Fruit fly (Drosophila melanogaster) whole organism, embryonic: ENCODE results near the gene eco.

ENCODE experiments used
- Antp ChIP-seq: fragments of 200-800 bp; sonication (Bioruptor generic); optimal IDR thresholded peaks from 3 replicates; lab custom pipeline; 2016; ENCODE audit warnings: missing biosample characterization, missing genetic modification characterization
- Bdp1 ChIP-seq: fragments of 200-800 bp; sonication (Bioruptor generic); optimal IDR thresholded peaks from 3 replicates; lab custom pipeline; 2016; ENCODE audit warnings: missing biosample characterization, missing genetic modification characterization
- BtbVII ChIP-seq: fragments of 200-800 bp; sonication (Bioruptor generic); optimal IDR thresholded peaks from 3 replicates; lab custom pipeline; 2017; ENCODE audit warnings: missing biosample characterization, mild to moderate bottlenecking, missing genetic modification characterization
- CG10321 ChIP-seq: fragments of 200-800 bp; sonication (Bioruptor generic); IDR thresholded peaks from 2 replicates; pipeline ENCODE4 v1.3.6; 2022; ENCODE audit warnings: missing biosample characterization, missing genetic modification characterization
- CG10462 ChIP-seq: fragments of 200-800 bp; sonication (Bioruptor generic); optimal IDR thresholded peaks from 2 replicates; lab custom pipeline; 2016; ENCODE audit warnings: missing biosample characterization, missing genetic modification characterization
- CG10543 ChIP-seq: fragments of 200-800 bp; sonication (Bioruptor generic); optimal IDR thresholded peaks from 3 replicates; lab custom pipeline; 2017; ENCODE audit warnings: missing biosample characterization, mild to moderate bottlenecking, missing genetic modification characterization, moderate library complexity
- CG11085 ChIP-seq: fragments of 200-800 bp; sonication (Bioruptor generic); IDR thresholded peaks from 2 replicates; pipeline ENCODE4 v1.3.6; 2022; ENCODE audit warnings: missing biosample characterization, missing genetic modification characterization
- CG15011 ChIP-seq: fragments of 200-800 bp; sonication (Bioruptor generic); optimal IDR thresholded peaks from 3 replicates; lab custom pipeline; 2018; ENCODE audit warnings: missing biosample characterization, mild to moderate bottlenecking, missing genetic modification characterization
- CG1603 ChIP-seq: fragments of 200-800 bp; sonication (Bioruptor generic); optimal IDR thresholded peaks from 2 replicates; lab custom pipeline; 2019; ENCODE audit warnings: missing biosample characterization, mild to moderate bottlenecking, missing genetic modification characterization, moderate library complexity
- CG16815 ChIP-seq: fragments of 200-800 bp; sonication (Bioruptor generic); optimal IDR thresholded peaks from 3 replicates; lab custom pipeline; 2017; ENCODE audit warnings: missing biosample characterization, mild to moderate bottlenecking, missing genetic modification characterization
- CG17328 ChIP-seq: fragments of 200-800 bp; sonication (Bioruptor generic); IDR thresholded peaks from 2 replicates; pipeline ENCODE4 v1.3.6; 2022; ENCODE audit warnings: missing biosample characterization, missing genetic modification characterization
- CG18599 ChIP-seq: fragments of 200-800 bp; sonication (Bioruptor generic); optimal IDR thresholded peaks from 3 replicates; lab custom pipeline; 2017; ENCODE audit warnings: missing biosample characterization, missing genetic modification characterization, mild to moderate bottlenecking, moderate library complexity, missing genetic modification reagents
- CG30431 ChIP-seq: fragments of 200-800 bp; sonication (Bioruptor generic); optimal IDR thresholded peaks from 2 replicates; lab custom pipeline; 2017; ENCODE audit warnings: missing biosample characterization, missing genetic modification characterization
- CG3407 ChIP-seq: fragments of 200-800 bp; sonication (Bioruptor generic); optimal IDR thresholded peaks from 2 replicates; lab custom pipeline; 2018; ENCODE audit warnings: missing biosample characterization, mild to moderate bottlenecking, missing genetic modification characterization
- CG4424 ChIP-seq: fragments of 200-800 bp; sonication (Bioruptor generic); optimal IDR thresholded peaks from 3 replicates; lab custom pipeline; 2016; ENCODE audit warnings: missing biosample characterization, missing genetic modification characterization
- CG6791 ChIP-seq: fragments of 200-800 bp; sonication (Bioruptor generic); IDR thresholded peaks from 3 replicates; pipeline ENCODE4 v1.3.6; 2022; ENCODE audit warnings: missing biosample characterization, missing genetic modification characterization; ENCODE audit not compliant: partially characterized antibody
- CG6813 ChIP-seq: fragments of 200-800 bp; sonication (Bioruptor generic); optimal IDR thresholded peaks from 2 replicates; lab custom pipeline; 2017; ENCODE audit warnings: missing biosample characterization, missing genetic modification characterization, mild to moderate bottlenecking, moderate library complexity, missing genetic modification reagents
- CG8359 ChIP-seq: fragments of 200-800 bp; sonication (Bioruptor generic); optimal IDR thresholded peaks from 2 replicates; lab custom pipeline; 2017; ENCODE audit warnings: missing biosample characterization, mild to moderate bottlenecking, missing genetic modification characterization, borderline replicate concordance
- CrebB ChIP-seq: fragments of 200-800 bp; sonication (Bioruptor generic); optimal IDR thresholded peaks from 3 replicates; lab custom pipeline; 2018; ENCODE audit warnings: missing biosample characterization, mild to moderate bottlenecking, missing genetic modification characterization
- D19A ChIP-seq: fragments of 200-800 bp; optimal IDR thresholded peaks from 3 replicates; lab custom pipeline; 2019; ENCODE audit warnings: missing biosample characterization, mild to moderate bottlenecking, missing genetic modification characterization, moderate library complexity
- Dek ChIP-seq: fragments of 200-800 bp; sonication (Bioruptor generic); optimal IDR thresholded peaks from 3 replicates; lab custom pipeline; 2019; ENCODE audit warnings: missing biosample characterization, mild to moderate bottlenecking, missing genetic modification characterization, moderate library complexity
- Dip2 ChIP-seq: fragments of 200-800 bp; sonication (Bioruptor generic); IDR thresholded peaks from 2 replicates; pipeline ENCODE4 v1.3.6; 2022; ENCODE audit warnings: missing biosample characterization, missing genetic modification characterization
- Dll ChIP-seq: fragments of 200-800 bp; sonication (Bioruptor generic); IDR thresholded peaks from 4 replicates; pipeline ENCODE4 v1.3.6; 2022; ENCODE audit warnings: missing biosample characterization, missing genetic modification characterization; ENCODE audit not compliant: partially characterized antibody
- HLH3B ChIP-seq: fragments of 200-800 bp; sonication (Bioruptor generic); IDR thresholded peaks from 2 replicates; pipeline ENCODE4 v1.3.6; 2022; ENCODE audit warnings: missing biosample characterization, missing genetic modification characterization
- HLH4C ChIP-seq: fragments of 200-800 bp; sonication (Bioruptor generic); IDR thresholded peaks from 3 replicates; pipeline ENCODE4 v1.3.6; 2022; ENCODE audit warnings: missing biosample characterization, missing genetic modification characterization; ENCODE audit not compliant: partially characterized antibody
- Ptx1 ChIP-seq: fragments of 200-800 bp; sonication (Bioruptor generic); IDR thresholded peaks from 2 replicates; pipeline ENCODE4 v1.3.6; 2022; ENCODE audit warnings: missing biosample characterization, missing genetic modification characterization
- Rfx ChIP-seq: fragments of 200-800 bp; sonication (Bioruptor generic); IDR thresholded peaks from 2 replicates; pipeline ENCODE4 v1.3.6; 2022; ENCODE audit warnings: missing biosample characterization, missing genetic modification characterization
- Sry-β ChIP-seq: fragments of 200-800 bp; sonication (Bioruptor generic); optimal IDR thresholded peaks from 2 replicates; lab custom pipeline; 2018; ENCODE audit warnings: missing biosample characterization, mild to moderate bottlenecking, missing genetic modification characterization, moderate library complexity
- Trl ChIP-seq, 3 experiments: fragments of >200 bp in 2 of 3; fragments of 200-800 bp in 1 of 3; sonication (Bioruptor generic) in 1 of 3; optimal IDR thresholded peaks; 2 replicates in 1 of 3; 3 replicates in 2 of 3; lab custom pipeline; 2016 to 2017; ENCODE audit warnings: missing biosample characterization in 1 of 3, missing genetic modification characterization in 1 of 3
- Usf ChIP-seq: fragments of 200-800 bp; sonication (Bioruptor generic); optimal IDR thresholded peaks from 2 replicates; lab custom pipeline; 2017; ENCODE audit warnings: missing genotype, missing biosample characterization, missing genetic modification characterization
- da ChIP-seq: fragments of 200-800 bp; sonication (Bioruptor generic); optimal IDR thresholded peaks from 2 replicates; lab custom pipeline; 2016; ENCODE audit warnings: missing biosample characterization, missing genetic modification characterization
- esg ChIP-seq: fragments of 200-800 bp; sonication (Bioruptor generic); conservative IDR thresholded peaks from 2 replicates; pipeline ENCODE4 v1.3.6; 2022; ENCODE audit warnings: missing biosample characterization, missing genetic modification characterization
- gcm2 ChIP-seq: fragments of 200-800 bp; sonication (Bioruptor generic); optimal IDR thresholded peaks from 2 replicates; lab custom pipeline; 2016; ENCODE audit warnings: missing biosample characterization, missing genetic modification characterization
- gfzf ChIP-seq: fragments of 200-800 bp; sonication (Bioruptor generic); optimal IDR thresholded peaks from 2 replicates; lab custom pipeline; 2016; ENCODE audit warnings: missing biosample characterization, mild to moderate bottlenecking, missing genetic modification characterization, moderate library complexity
- jumu ChIP-seq: fragments of 200-800 bp; sonication (Bioruptor generic); optimal IDR thresholded peaks from 3 replicates; lab custom pipeline; 2016; ENCODE audit warnings: missing biosample characterization, missing genetic modification characterization
- kah ChIP-seq: fragments of 200-800 bp; sonication (Bioruptor generic); optimal IDR thresholded peaks from 2 replicates; lab custom pipeline; 2018; ENCODE audit warnings: missing biosample characterization, mild to moderate bottlenecking, missing genetic modification characterization
- lab ChIP-seq: fragments of 200-800 bp; sonication (Bioruptor generic); optimal IDR thresholded peaks from 3 replicates; lab custom pipeline; 2017; ENCODE audit warnings: missing biosample characterization, missing genetic modification characterization, mild to moderate bottlenecking, moderate library complexity, missing genetic modification reagents
- nau ChIP-seq: fragments of 200-800 bp; sonication (Bioruptor generic); optimal IDR thresholded peaks from 3 replicates; lab custom pipeline; 2017; ENCODE audit warnings: missing biosample characterization, mild to moderate bottlenecking, missing genetic modification characterization, missing genetic modification reagents
- nerfin-2 ChIP-seq: fragments of 200-800 bp; sonication (Bioruptor generic); IDR thresholded peaks from 2 replicates; pipeline ENCODE4 v1.3.6; 2022; ENCODE audit warnings: missing biosample characterization, missing genetic modification characterization; ENCODE audit not compliant: partially characterized antibody
- pnt ChIP-seq: fragments of 200-800 bp; sonication (Bioruptor generic); optimal IDR thresholded peaks from 3 replicates; lab custom pipeline; 2016; ENCODE audit warnings: missing biosample characterization, missing genetic modification characterization
- pros ChIP-seq: fragments of 200-800 bp; sonication (Bioruptor generic); optimal IDR thresholded peaks from 3 replicates; lab custom pipeline; 2019; ENCODE audit warnings: missing biosample characterization, mild to moderate bottlenecking, missing genetic modification characterization, moderate library complexity
- sens-2 ChIP-seq: fragments of 200-800 bp; sonication (Bioruptor generic); IDR thresholded peaks from 2 replicates; pipeline ENCODE4 v1.3.6; 2022; ENCODE audit warnings: missing biosample characterization, missing genetic modification characterization
- seq ChIP-seq: fragments of 200-800 bp; sonication (Bioruptor generic); IDR thresholded peaks from 2 replicates; pipeline ENCODE4 v1.3.6; 2022; ENCODE audit warnings: missing biosample characterization, missing genetic modification characterization
- sim ChIP-seq: fragments of 200-800 bp; sonication (Bioruptor generic); IDR thresholded peaks from 2 replicates; pipeline ENCODE4 v1.3.6; 2022; ENCODE audit warnings: missing biosample characterization, missing genetic modification characterization
- slou ChIP-seq: fragments of 200-800 bp; sonication (Bioruptor generic); optimal IDR thresholded peaks from 3 replicates; lab custom pipeline; 2016; ENCODE audit warnings: missing biosample characterization, missing genetic modification characterization
- stwl ChIP-seq: fragments of 200-800 bp; sonication (Bioruptor generic); optimal IDR thresholded peaks from 3 replicates; lab custom pipeline; 2018; ENCODE audit warnings: missing biosample characterization, mild to moderate bottlenecking, missing genetic modification characterization, moderate library complexity
- tll ChIP-seq, 2 experiments: fragments of 200-800 bp in 1 of 2; fragments of >200 bp in 1 of 2; sonication (Bioruptor generic) in 1 of 2; optimal IDR thresholded peaks; 2 replicates each; lab custom pipeline; 2017 to 2019; ENCODE audit warnings: missing biosample characterization in 2 of 2, missing genetic modification characterization in 2 of 2, mild to moderate bottlenecking in 1 of 2, moderate library complexity in 1 of 2
- tna ChIP-seq: fragments of 200-800 bp; sonication (Bioruptor generic); IDR thresholded peaks from 2 replicates; pipeline ENCODE4 v1.3.6; 2022; ENCODE audit warnings: missing biosample characterization, missing genetic modification characterization; ENCODE audit not compliant: partially characterized antibody
- ttk ChIP-seq: fragments of 200-800 bp; sonication (Bioruptor generic); IDR thresholded peaks from 2 replicates; pipeline ENCODE4 v2.1.2; 2022; ENCODE audit warnings: missing biosample characterization, missing genetic modification characterization

eco gene

DNA sequence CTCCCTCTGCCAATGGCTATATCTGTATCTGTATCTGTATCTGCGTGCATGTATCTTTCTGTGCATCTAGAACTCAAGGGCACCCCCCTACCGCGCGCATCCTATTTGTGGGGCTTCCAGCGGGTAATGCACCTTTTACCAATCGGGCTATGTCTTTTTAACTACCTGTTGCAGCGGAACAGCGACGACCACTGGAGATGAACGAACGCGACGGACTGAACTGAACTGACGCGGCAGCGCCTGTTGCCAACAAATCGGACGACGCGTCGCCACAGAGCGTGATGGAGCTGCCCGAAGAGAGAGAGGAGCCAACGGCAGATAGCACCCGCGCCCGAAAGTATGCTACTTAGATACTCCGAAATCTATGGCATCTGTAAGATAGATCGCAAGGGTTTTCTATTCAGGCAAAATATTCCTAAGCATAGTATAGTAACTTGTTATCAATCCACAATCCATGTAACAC lies 5.9 kb upstream of the eco start, which contains the start of gene Cln7 (continued):
- TF ChIP-seq Dek (tag; lab: Kevin White, UChicago): no peak
- peak; percentile 11 for TF ChIP-seq BtbVII (GFP tag; lab: Kevin White, UChicago)
- peak; percentile 14 for TF ChIP-seq jumu (GFP tag; lab: Kevin White, UChicago)
- no peak for TF ChIP-seq CG30431 (GFP tag; lab: Kevin White, UChicago)
- no peak for TF ChIP-seq stwl (tag; lab: Kevin White, UChicago)
- peak; percentile 57; the same call in 1 of the 2 replicates for TF ChIP-seq tna (GFP tag; lab: Robert Waterston, UW)
- TF ChIP-seq D19A (tag; lab: Kevin White, UChicago): peak; percentile 28
- TF ChIP-seq CG4424: no peak
- no peak for TF ChIP-seq gcm2 (GFP tag; lab: Kevin White, UChicago)
- peak; percentile 64 for TF ChIP-seq pros (GFP tag; lab: Kevin White, UChicago)
- TF ChIP-seq Sry-β (GFP tag; lab: Kevin White, UChicago): no peak
- TF ChIP-seq tll (GFP tag; optimal IDR thresholded peaks at IDR 0.05; lab: Kevin White, UChicago): no peak
- TF ChIP-seq CG17328 (GFP tag; lab: Robert Waterston, UW): no peak
- TF ChIP-seq lab (GFP tag; lab: Kevin White, UChicago): peak; percentile 59
- no peak for TF ChIP-seq sens-2 (GFP tag; lab: Robert Waterston, UW)
- TF ChIP-seq CG6813 (GFP tag; lab: Kevin White, UChicago): peak; percentile 14
- peak; percentile 0 for TF ChIP-seq gfzf (GFP tag; lab: Kevin White, UChicago)
- TF ChIP-seq HLH3B (GFP tag; lab: Robert Waterston, UW): peak; percentile 49; the same call in 1 of the 2 replicates
- no peak for TF ChIP-seq Antp (GFP tag; lab: Kevin White, UChicago)
- TF ChIP-seq CG10543 (GFP tag; lab: Kevin White, UChicago): peak; percentile 56
- no peak for TF ChIP-seq CG10462 (GFP tag; lab: Kevin White, UChicago)
- TF ChIP-seq CG8359 (GFP tag; lab: Kevin White, UChicago): peak; percentile 2
- peak; percentile 25; the same call in 1 of the 2 replicates for TF ChIP-seq seq (GFP tag; lab: Robert Waterston, UW)
- peak; percentile 31 for TF ChIP-seq CG18599 (GFP tag; lab: Kevin White, UChicago)
- TF ChIP-seq Trl (optimal IDR thresholded peaks at IDR 0.05; lab: Kevin White, UChicago): peak; percentile 62 to 70
- TF ChIP-seq Trl (GFP tag; optimal IDR thresholded peaks at IDR 0.05; lab: Kevin White, UChicago): peak; percentile 19
- TF ChIP-seq CrebB (tag; lab: Kevin White, UChicago): peak; percentile 63
- TF ChIP-seq CG16815 (GFP tag; lab: Kevin White, UChicago): no peak
- TF ChIP-seq CG10321: no peak
- no peak for TF ChIP-seq Usf (GFP tag; lab: Kevin White, UChicago)
- TF ChIP-seq nau: no peak
- no peak for TF ChIP-seq CG3407 (GFP tag; lab: Kevin White, UChicago)
- TF ChIP-seq Rfx (GFP tag; lab: Robert Waterston, UW): peak; percentile 55
- no peak for TF ChIP-seq ttk
- TF ChIP-seq Dip2 (GFP tag; lab: Robert Waterston, UW): no peak
- TF ChIP-seq sim: peak; percentile 49; the same call in 1 of the 2 replicates
- TF ChIP-seq CG6791 (GFP tag; lab: Robert Waterston, UW): peak; percentile 69; the same call in 2 of the 3 replicates
- TF ChIP-seq CG1603 (tag; lab: Kevin White, UChicago): peak; percentile 27
- no peak for TF ChIP-seq CG15011 (GFP tag; lab: Kevin White, UChicago)
- peak; percentile 30 for TF ChIP-seq da (GFP tag; lab: Kevin White, UChicago)
- no peak for TF ChIP-seq pnt
- TF ChIP-seq esg (GFP tag; lab: Robert Waterston, UW): no peak
- no peak for TF ChIP-seq Bdp1 (GFP tag; lab: Kevin White, UChicago)
- 0 out of 4 replicates have a peak, but pooled peaks have one; percentile 24 for TF ChIP-seq Dll (GFP tag; lab: Robert Waterston, UW)
- peak; percentile 20; the same call in 1 of the 2 replicates for TF ChIP-seq CG11085
- TF ChIP-seq kah (GFP tag; lab: Kevin White, UChicago): peak; percentile 98
- no peak for TF ChIP-seq nerfin-2 (GFP tag; lab: Robert Waterston, UW)
- no peak for TF ChIP-seq Ptx1
- TF ChIP-seq HLH4C (GFP tag; lab: Robert Waterston, UW): peak; percentile 43; the same call in 2 of the 3 replicates
- no peak for TF ChIP-seq slou (GFP tag; lab: Kevin White, UChicago)
